Fruit fly (Drosophila melanogaster) whole organism, prepupa: ENCODE measurements around the gene PolH.

Experiments
- Blimp-1 ChIP-seq: fragments of 200-800 bp; sonication (Bioruptor generic); optimal IDR thresholded peaks from 3 replicates; lab custom pipeline; 2017; ENCODE audit warnings: missing biosample characterization, missing genetic modification characterization, mild to moderate bottlenecking, moderate library complexity, missing genetic modification reagents
- CG10669 ChIP-seq: fragments of 200-800 bp; sonication (Bioruptor generic); optimal IDR thresholded peaks from 3 replicates; lab custom pipeline; 2018; ENCODE audit warnings: missing biosample characterization, mild to moderate bottlenecking, missing genetic modification characterization, moderate library complexity
- CG15336 ChIP-seq: fragments of 200-800 bp; sonication (Bioruptor generic); IDR thresholded peaks from 2 replicates; pipeline ENCODE4 v1.3.6; 2022; ENCODE audit warnings: missing biosample characterization, missing genetic modification characterization
- CG1621 ChIP-seq: fragments of 200-800 bp; sonication (Bioruptor generic); optimal IDR thresholded peaks from 3 replicates; lab custom pipeline; 2018; ENCODE audit warnings: missing biosample characterization, mild to moderate bottlenecking, missing genetic modification characterization
- CG16779 ChIP-seq: fragments of 200-800 bp; sonication (Bioruptor generic); optimal IDR thresholded peaks from 3 replicates; lab custom pipeline; 2017; ENCODE audit warnings: missing biosample characterization, mild to moderate bottlenecking, missing genetic modification characterization
- CG3032 ChIP-seq: fragments of 200-800 bp; optimal IDR thresholded peaks from 2 replicates; lab custom pipeline; 2019; ENCODE audit warnings: missing biosample characterization, mild to moderate bottlenecking, missing genetic modification characterization, moderate library complexity
- CG31627 ChIP-seq: fragments of 200-800 bp; sonication (Bioruptor generic); optimal IDR thresholded peaks from 3 replicates; lab custom pipeline; 2016; ENCODE audit warnings: missing biosample characterization, missing genetic modification characterization
- CG32006 ChIP-seq: fragments of 200-800 bp; sonication (Bioruptor generic); optimal IDR thresholded peaks from 3 replicates; lab custom pipeline; 2017; ENCODE audit warnings: missing biosample characterization, mild to moderate bottlenecking, missing genetic modification characterization
- CG34406 ChIP-seq: fragments of 200-800 bp; sonication (Bioruptor generic); optimal IDR thresholded peaks from 3 replicates; lab custom pipeline; 2016; ENCODE audit warnings: missing biosample characterization, missing genetic modification characterization
- CG3919 ChIP-seq: fragments of 200-800 bp; sonication (Bioruptor generic); optimal IDR thresholded peaks from 3 replicates; lab custom pipeline; 2016; ENCODE audit warnings: missing biosample characterization, missing genetic modification characterization
- CG4318 ChIP-seq: fragments of 200-800 bp; sonication (Bioruptor generic); optimal IDR thresholded peaks from 3 replicates; lab custom pipeline; 2017; ENCODE audit warnings: missing biosample characterization, mild to moderate bottlenecking, missing genetic modification characterization
- CG6276 ChIP-seq: fragments of 200-800 bp; sonication (Bioruptor generic); optimal IDR thresholded peaks from 2 replicates; lab custom pipeline; 2017; ENCODE audit warnings: missing biosample characterization, mild to moderate bottlenecking, missing genetic modification characterization
- CG6808 ChIP-seq: fragments of 200-800 bp; sonication (Bioruptor generic); optimal IDR thresholded peaks from 3 replicates; lab custom pipeline; 2017; ENCODE audit warnings: missing biosample characterization, missing genetic modification characterization, mild to moderate bottlenecking, moderate library complexity, missing genetic modification reagents
- CG7368 ChIP-seq: fragments of 200-800 bp; sonication (Bioruptor generic); optimal IDR thresholded peaks from 3 replicates; lab custom pipeline; 2016; ENCODE audit warnings: missing biosample characterization, missing genetic modification characterization
- CG8119 ChIP-seq: fragments of 200-800 bp; sonication (Bioruptor generic); IDR thresholded peaks from 3 replicates; pipeline ENCODE4 v1.3.6; 2022; ENCODE audit warnings: missing biosample characterization, missing genetic modification characterization
- CG8319 ChIP-seq: fragments of 200-800 bp; sonication (Bioruptor generic); optimal IDR thresholded peaks from 3 replicates; lab custom pipeline; 2016; ENCODE audit warnings: missing biosample characterization, missing genetic modification characterization
- CG9139 ChIP-seq: fragments of 200-800 bp; sonication (Bioruptor generic); optimal IDR thresholded peaks from 3 replicates; lab custom pipeline; 2017; ENCODE audit warnings: missing biosample characterization, mild to moderate bottlenecking, missing genetic modification characterization
- Eip78C ChIP-seq: fragments of 200-800 bp; sonication (Bioruptor generic); peaks from one replicate; lab custom pipeline; 2016; ENCODE audit warnings: missing biosample characterization, missing genetic modification characterization
- Ets21C ChIP-seq: fragments of 200-800 bp; sonication (Bioruptor generic); optimal IDR thresholded peaks from 3 replicates; lab custom pipeline; 2016; ENCODE audit warnings: missing biosample characterization, missing genetic modification characterization
- Ets96B ChIP-seq: fragments of 200-800 bp; optimal IDR thresholded peaks from 2 replicates; lab custom pipeline; 2019; ENCODE audit warnings: missing biosample characterization, mild to moderate bottlenecking, missing genetic modification characterization, moderate library complexity
- Gug ChIP-seq: fragments of 200-800 bp; sonication (Bioruptor generic); IDR thresholded peaks from 2 replicates; pipeline ENCODE4 v1.3.6; 2022; ENCODE audit warnings: missing biosample characterization, missing genetic modification characterization
- Hr38 ChIP-seq: sonication (Bioruptor generic); optimal IDR thresholded peaks from 2 replicates; lab custom pipeline; 2016; ENCODE audit warnings: missing biosample characterization, missing genetic modification characterization
- Hr39 ChIP-seq: fragments of 200-800 bp; sonication (Bioruptor generic); optimal IDR thresholded peaks from 2 replicates; lab custom pipeline; 2016; ENCODE audit warnings: missing biosample characterization, missing genetic modification characterization
- Hr4 ChIP-seq: fragments of 200-800 bp; sonication (Bioruptor generic); optimal IDR thresholded peaks from 3 replicates; lab custom pipeline; 2016; ENCODE audit warnings: missing biosample characterization, missing genetic modification characterization
- Met ChIP-seq: fragments of 200-800 bp; sonication (Bioruptor generic); optimal IDR thresholded peaks from 3 replicates; lab custom pipeline; 2016; ENCODE audit warnings: missing biosample characterization, missing genetic modification characterization
- OdsH ChIP-seq: fragments of 200-800 bp; sonication (Bioruptor generic); optimal IDR thresholded peaks from 3 replicates; lab custom pipeline; 2016; ENCODE audit warnings: missing biosample characterization, missing genetic modification characterization
- Smox ChIP-seq: fragments of 200-800 bp; sonication (Bioruptor generic); optimal IDR thresholded peaks from 3 replicates; lab custom pipeline; 2016; ENCODE audit warnings: missing biosample characterization, missing genetic modification characterization
- Sox102F ChIP-seq: fragments of 200-800 bp; sonication (Bioruptor generic); optimal IDR thresholded peaks from 2 replicates; lab custom pipeline; 2016; ENCODE audit warnings: missing biosample characterization, mild to moderate bottlenecking, missing genetic modification characterization
- achi ChIP-seq: fragments of 200-800 bp; sonication (Bioruptor generic); optimal IDR thresholded peaks from 3 replicates; lab custom pipeline; 2016; ENCODE audit warnings: missing biosample characterization, missing genetic modification characterization
- acj6 ChIP-seq: fragments of 200-800 bp; sonication (Bioruptor generic); optimal IDR thresholded peaks from 3 replicates; lab custom pipeline; 2016; ENCODE audit warnings: missing biosample characterization, missing genetic modification characterization
- cyc ChIP-seq: fragments of 200-800 bp; sonication (Bioruptor generic); optimal IDR thresholded peaks from 3 replicates; lab custom pipeline; 2016; ENCODE audit warnings: missing biosample characterization, missing genetic modification characterization
- eg ChIP-seq: fragments of 200-800 bp; sonication (Bioruptor generic); IDR thresholded peaks from 3 replicates; pipeline ENCODE4 v1.3.6; 2022; ENCODE audit warnings: missing biosample characterization, missing genetic modification characterization
- esn ChIP-seq: fragments of 200-800 bp; sonication (Bioruptor generic); optimal IDR thresholded peaks from 2 replicates; lab custom pipeline; 2016; ENCODE audit warnings: missing biosample characterization, mild to moderate bottlenecking, missing genetic modification characterization, moderate library complexity
- fd85E ChIP-seq: fragments of 200-800 bp; sonication (Bioruptor generic); optimal IDR thresholded peaks from 3 replicates; lab custom pipeline; 2016; ENCODE audit warnings: missing biosample characterization, missing genetic modification characterization
- fkh ChIP-seq: fragments of 200-800 bp; sonication (Bioruptor generic); optimal IDR thresholded peaks from 3 replicates; lab custom pipeline; 2017; ENCODE audit warnings: missing biosample characterization, mild to moderate bottlenecking, missing genetic modification characterization, moderate library complexity
- lz ChIP-seq: fragments of 200-800 bp; sonication (Bioruptor generic); optimal IDR thresholded peaks from 3 replicates; lab custom pipeline; 2016; ENCODE audit warnings: missing biosample characterization, missing genetic modification characterization
- net ChIP-seq: fragments of 200-800 bp; sonication (Bioruptor generic); optimal IDR thresholded peaks from 3 replicates; lab custom pipeline; 2016; ENCODE audit warnings: missing biosample characterization, missing genetic modification characterization
- spab ChIP-seq: fragments of 200-800 bp; sonication (Bioruptor generic); optimal IDR thresholded peaks from 2 replicates; lab custom pipeline; 2017; ENCODE audit warnings: missing biosample characterization, mild to moderate bottlenecking, missing genetic modification characterization, missing genetic modification reagents
- ss ChIP-seq, 2 experiments: fragments of 200-800 bp; sonication (Bioruptor generic); optimal IDR thresholded peaks; 2 replicates in 1 of 2; 3 replicates in 1 of 2; lab custom pipeline; 2017 to 2018; ENCODE audit warnings: mild to moderate bottlenecking in 2 of 2, missing biosample characterization in 2 of 2, missing genetic modification characterization in 2 of 2, moderate library complexity in 1 of 2
- svp ChIP-seq: fragments of 200-800 bp; sonication (Bioruptor generic); peaks from one replicate; lab custom pipeline; 2016; ENCODE audit warnings: missing biosample characterization, missing genetic modification characterization
- vri ChIP-seq: fragments of 200-800 bp; sonication (Bioruptor generic); optimal IDR thresholded peaks from 3 replicates; lab custom pipeline; 2016; ENCODE audit warnings: missing biosample characterization, mild to moderate bottlenecking, missing genetic modification characterization

PolH gene

dm6 chr3L:21954474-21955321 is 13.1 kb upstream of the PolH start, which contains the start of gene CG7458 (continued):
- no peak for TF ChIP-seq CG8319 (GFP tag; lab: Kevin White, UChicago)
- no peak for TF ChIP-seq Met (GFP tag; lab: Kevin White, UChicago)
- TF ChIP-seq CG4318, result peak; percentile 21
- TF ChIP-seq Sox102F (GFP tag; lab: Kevin White, UChicago), result no peak
- TF ChIP-seq ss (GFP tag; optimal IDR thresholded peaks at IDR 0.05; lab: Kevin White, UChicago), result no peak
- no peak for TF ChIP-seq CG10669
- no peak for TF ChIP-seq fkh (GFP tag; lab: Kevin White, UChicago)
- TF ChIP-seq CG6808, result peak; percentile 38
- no peak for TF ChIP-seq Ets96B (tag; lab: Kevin White, UChicago)

dm6 chr3L:21953028-21954016 is 11.7 kb upstream of the PolH start:
- TF ChIP-seq Sox102F (GFP tag; lab: Kevin White, UChicago) (no peak), svp (GFP tag; lab: Kevin White, UChicago) (peak; percentile 16), Smox (no peak), Hr39 (GFP tag; lab: Kevin White, UChicago) (no peak), CG6276 (GFP tag; lab: Kevin White, UChicago) (no peak)

- TF ChIP-seq fkh (GFP tag; lab: Kevin White, UChicago) (peak; percentile 23), CG6276 (GFP tag; lab: Kevin White, UChicago) (no peak)
These were observed 5.5 kb downstream of the PolH start for dm6 chr3L:21936152-21936551.

- no peak for TF ChIP-seq CG7368 (GFP tag; lab: Kevin White, UChicago)
- no peak for TF ChIP-seq CG31627
- peak; percentile 10 for TF ChIP-seq OdsH (GFP tag; lab: Kevin White, UChicago)
- TF ChIP-seq Ets21C, result no peak
- TF ChIP-seq Eip78C (GFP tag; lab: Kevin White, UChicago), result peak; percentile 81
- TF ChIP-seq CG1621 (tag; lab: Kevin White, UChicago), result peak; percentile 50
- TF ChIP-seq Blimp-1 (GFP tag; lab: Kevin White, UChicago), result no peak
- no peak for TF ChIP-seq acj6 (GFP tag; lab: Kevin White, UChicago)
- peak; percentile 67 for TF ChIP-seq CG9139 (GFP tag; lab: Kevin White, UChicago)
- TF ChIP-seq CG16779 (tag; lab: Kevin White, UChicago), result no peak
- TF ChIP-seq fd85E, result no peak
- no peak for TF ChIP-seq CG3919
- TF ChIP-seq CG3032 (tag; lab: Kevin White, UChicago), result no peak
- TF ChIP-seq eg (GFP tag; lab: Robert Waterston, UW), result no peak; the same call in 2 of the 3 replicates
- no peak for TF ChIP-seq Hr39 (GFP tag; lab: Kevin White, UChicago)
- peak; percentile 44 for TF ChIP-seq CG10669
- TF ChIP-seq CG34406 (GFP tag; lab: Kevin White, UChicago), result no peak
- TF ChIP-seq vri (GFP tag; lab: Kevin White, UChicago), result no peak
- peak; percentile 77 for TF ChIP-seq CG6276 (GFP tag; lab: Kevin White, UChicago)
- no peak for TF ChIP-seq Gug (GFP tag; lab: Robert Waterston, UW)
- no peak for TF ChIP-seq Sox102F (GFP tag; lab: Kevin White, UChicago)
- peak; percentile 28 for TF ChIP-seq Hr4
- TF ChIP-seq CG8119 (GFP tag; lab: Robert Waterston, UW), result 0 out of 3 replicates have a peak, but pooled peaks have one; percentile 30
- no peak for TF ChIP-seq lz (GFP tag; lab: Kevin White, UChicago)
- TF ChIP-seq Hr38 (GFP tag; lab: Kevin White, UChicago), result no peak
- TF ChIP-seq net (GFP tag; lab: Kevin White, UChicago), result peak; percentile 46
- peak; percentile 30; the same call in 1 of the 2 replicates for TF ChIP-seq CG15336 (GFP tag; lab: Robert Waterston, UW)
- no peak for TF ChIP-seq cyc (GFP tag; lab: Kevin White, UChicago)
- TF ChIP-seq spab (GFP tag; lab: Kevin White, UChicago), result peak; percentile 66
- TF ChIP-seq esn (GFP tag; lab: Kevin White, UChicago), result no peak
- no peak for TF ChIP-seq CG32006 (GFP tag; lab: Kevin White, UChicago)
- TF ChIP-seq fkh (GFP tag; lab: Kevin White, UChicago), result no peak
- TF ChIP-seq achi, result peak; percentile 18
These were observed 7.2 kb downstream of the PolH start, which contains the start of gene SLC22A for dm6 chr3L:21934462-21934861. Gene SLC22A, plus strand, starts transcription at chr3L:21934704.
